Worm (Caenorhabditis elegans): ENCODE measurements around the gene F10E9.2.

Gene F10E9.2

DNA sequence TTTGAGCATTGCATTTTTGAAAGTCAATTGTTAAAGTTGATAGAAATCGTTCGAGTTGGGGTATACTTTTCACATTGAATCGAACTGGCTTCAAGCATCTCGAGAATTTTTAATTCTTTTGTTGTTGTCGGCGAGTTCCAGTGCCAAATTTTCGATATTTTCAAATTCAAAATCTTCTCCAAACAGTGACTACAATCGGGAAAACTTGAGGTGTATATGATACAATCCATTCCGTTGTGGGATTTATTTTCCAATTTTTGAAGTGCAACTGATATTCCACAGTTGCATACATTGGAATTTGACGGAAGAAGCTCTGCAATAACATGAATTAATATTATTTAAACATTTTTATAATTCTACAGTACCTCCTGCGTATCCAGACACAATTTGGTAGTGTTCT lies 6.7 kb upstream of the F10E9.2 start (continued):
- no peak for TF ChIP-seq attf-5 (GFP tag; optimal IDR thresholded peaks at IDR 0.05)
- TF ChIP-seq nhr-120 (GFP tag; IDR thresholded peaks at IDR 0.05): no peak
- TF ChIP-seq efl-1 (GFP tag; optimal IDR thresholded peaks at IDR 0.05): no peak
- TF ChIP-seq ztf-22 (GFP tag; optimal IDR thresholded peaks at IDR 0.05): no peak
- TF ChIP-seq bed-1 (GFP tag; IDR thresholded peaks at IDR 0.05): no peak
- no peak for TF ChIP-seq madf-6 (GFP tag; IDR thresholded peaks at IDR 0.05)
- TF ChIP-seq F22D6.2 (tag; optimal IDR thresholded peaks at IDR 0.05): no peak

DNA sequence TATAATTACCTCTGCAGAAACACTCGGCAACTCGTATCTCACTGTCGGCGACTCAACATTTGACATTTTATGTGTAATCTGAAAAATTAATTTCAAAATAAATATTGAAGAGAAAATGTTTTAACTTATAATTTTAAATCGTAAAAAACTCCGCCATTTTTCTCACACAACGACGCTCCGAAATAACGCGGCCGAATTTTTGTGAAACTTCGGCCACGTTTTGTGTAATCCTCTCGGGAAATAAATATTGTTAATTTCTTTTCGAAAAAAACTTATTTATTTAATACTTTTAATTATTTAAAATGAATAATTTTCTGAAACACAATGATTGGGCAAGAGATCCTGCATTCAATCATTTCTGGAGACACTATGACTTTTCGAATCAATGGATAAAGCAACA lies 5.1 kb upstream of the F10E9.2 start, which contains the start of the genes F10E9.7 and F10E9.5:
F10E9.7 (minus strand) TSS at position 86 of the 400 bp plus-strand sequence.
F10E9.5 (plus strand) TSS at position 237 of the 400 bp plus-strand sequence.
- TF ChIP-seq ztf-22 (GFP tag; optimal IDR thresholded peaks at IDR 0.05): no peak
- TF ChIP-seq hmg-20 (GFP tag; IDR thresholded peaks at IDR 0.05): 0 out of 2 replicates have a peak, but pooled peaks have one; percentile 30
- peak; percentile 58 for TF ChIP-seq lsl-1 (GFP tag; optimal IDR thresholded peaks at IDR 0.05)
- TF ChIP-seq die-1 (tag; optimal IDR thresholded peaks at IDR 0.05): no peak
- no peak for TF ChIP-seq Y56A3A.18 (GFP tag; IDR thresholded peaks at IDR 0.05)
- TF ChIP-seq lin-54 (GFP tag; optimal IDR thresholded peaks at IDR 0.05): peak; percentile 85
- TF ChIP-seq chd-7 (tag; optimal IDR thresholded peaks at IDR 0.05): no peak
- peak; percentile 14 to 92 for TF ChIP-seq rec-8 (tag; optimal IDR thresholded peaks at IDR 0.05)
- peak in 1 of 3 experiments; percentile 83 for TF ChIP-seq lin-35 (GFP tag; optimal IDR thresholded peaks at IDR 0.05)
- TF ChIP-seq xnd-1 (tag; optimal IDR thresholded peaks at IDR 0.05): no peak
- TF ChIP-seq Y67H2A.10 (GFP tag; conservative IDR thresholded peaks at IDR 0.05): peak; percentile 61; the same call in 1 of the 2 replicates
- no peak for TF ChIP-seq Y79H2A.3 (GFP tag; conservative IDR thresholded peaks at IDR 0.05)
- TF ChIP-seq ceh-27 (GFP tag; optimal IDR thresholded peaks at IDR 0.05): peak; percentile 92
- no peak for TF ChIP-seq egl-44 (GFP tag; IDR thresholded peaks at IDR 0.05)
- TF ChIP-seq hmg-1.2 (GFP tag; IDR thresholded peaks at IDR 0.05): peak; percentile 42
- no peak for TF ChIP-seq mes-4 (tag; optimal IDR thresholded peaks at IDR 0.05)
- peak; percentile 69 for TF ChIP-seq ceh-100 (GFP tag; IDR thresholded peaks at IDR 0.05)
- TF ChIP-seq attf-5 (GFP tag; optimal IDR thresholded peaks at IDR 0.05): peak; percentile 75
- TF ChIP-seq snpc-1.3 (tag; optimal IDR thresholded peaks at IDR 0.05; ENCODE audit: insufficient read depth): peak; percentile 62
- peak; percentile 66 for TF ChIP-seq snpc-3.4 (tag; optimal IDR thresholded peaks at IDR 0.05)
- peak; percentile 65 for TF ChIP-seq dpl-1 (GFP tag; optimal IDR thresholded peaks at IDR 0.05)
- TF ChIP-seq ztf-6 (GFP tag; IDR thresholded peaks at IDR 0.05): peak; percentile 59; the same call in 1 of the 2 replicates
- no peak for TF ChIP-seq rpc-1 (optimal IDR thresholded peaks at IDR 0.05)
- no peak for TF ChIP-seq rpc-1 (tag; optimal IDR thresholded peaks at IDR 0.05)
- TF ChIP-seq repo-1 (tag; optimal IDR thresholded peaks at IDR 0.05): no peak
- peak; percentile 85 for TF ChIP-seq K12H6.12 (tag; optimal IDR thresholded peaks at IDR 0.05)
- TF ChIP-seq tlf-1 (GFP tag; optimal IDR thresholded peaks at IDR 0.05): peak; percentile 46
- peak; percentile 89 for TF ChIP-seq ceh-40 (GFP tag; IDR thresholded peaks at IDR 0.05)
- TF ChIP-seq hlh-26 (GFP tag; conservative IDR thresholded peaks at IDR 0.05): no peak
- no peak for TF ChIP-seq nhr-179 (tag; optimal IDR thresholded peaks at IDR 0.05)
- no peak for TF ChIP-seq tbx-9 (tag; optimal IDR thresholded peaks at IDR 0.05; ENCODE audit: borderline replicate concordance)
- no peak for TF ChIP-seq nhr-120 (GFP tag; IDR thresholded peaks at IDR 0.05)
- TF ChIP-seq ccch-3 (GFP tag; optimal IDR thresholded peaks at IDR 0.05): peak; percentile 82
- peak; percentile 12 for TF ChIP-seq snpc-4 (GFP tag; optimal IDR thresholded peaks at IDR 0.05)
- peak in 3 of 4 experiments; percentile 41 to 66 (median 51) for TF ChIP-seq snpc-4 (tag; optimal IDR thresholded peaks at IDR 0.05)
- TF ChIP-seq Y53G8AR.9 (GFP tag; conservative IDR thresholded peaks at IDR 0.05): 0 out of 2 replicates have a peak, but pooled peaks have one; percentile 40
- TF ChIP-seq hrde-1 (tag; optimal IDR thresholded peaks at IDR 0.05; ENCODE audit: borderline replicate concordance): peak; percentile 82
- TF ChIP-seq ceh-91 (GFP tag; IDR thresholded peaks at IDR 0.05): peak; percentile 70
- TF ChIP-seq unc-62 (GFP tag; optimal IDR thresholded peaks at IDR 0.05): no peak
- TF ChIP-seq B0019.2 (GFP tag; conservative IDR thresholded peaks at IDR 0.05): peak; percentile 73
- TF ChIP-seq B0035.1 (tag; optimal IDR thresholded peaks at IDR 0.05): peak; percentile 45
- TF ChIP-seq sptf-2 (GFP tag; optimal IDR thresholded peaks at IDR 0.05): no peak
- peak; percentile 44 for TF ChIP-seq F57A8.1 (GFP tag; optimal IDR thresholded peaks at IDR 0.05)
